Fruit fly (Drosophila melanogaster) whole organism, embryonic: ENCODE results near the gene CG1161.

Experiments used
- ATbp ChIP-seq: fragments of 200-800 bp; sonication (Bioruptor generic); optimal IDR thresholded peaks from 2 replicates; lab custom pipeline; 2017; ENCODE audit warnings: missing biosample characterization, mild to moderate bottlenecking, missing genetic modification characterization, missing genetic modification reagents
- Aef1 ChIP-seq: fragments of 200-800 bp; sonication (Bioruptor generic); IDR thresholded peaks from 3 replicates; pipeline ENCODE4 v1.3.6; 2022; ENCODE audit warnings: missing biosample characterization, missing genetic modification characterization
- Asciz ChIP-seq: fragments of 200-800 bp; sonication (Bioruptor generic); optimal IDR thresholded peaks from 2 replicates; lab custom pipeline; 2017; ENCODE audit warnings: missing biosample characterization, mild to moderate bottlenecking, missing genetic modification characterization, missing genetic modification reagents
- Awh ChIP-seq: fragments of 200-800 bp; sonication (Bioruptor generic); IDR thresholded peaks from 2 replicates; pipeline ENCODE4, ENCODE4 v1.3.6; 2022; ENCODE audit warnings: missing biosample characterization, missing genetic modification characterization
- CG10565 ChIP-seq: fragments of 200-800 bp; sonication (Bioruptor generic); optimal IDR thresholded peaks from 3 replicates; lab custom pipeline; 2016; ENCODE audit warnings: missing biosample characterization, mild to moderate bottlenecking, missing genetic modification characterization
- CG11456 ChIP-seq: fragments of 200-800 bp; sonication (Bioruptor generic); IDR thresholded peaks from 3 replicates; pipeline ENCODE4 v1.3.6; 2022; ENCODE audit warnings: missing biosample characterization, missing genetic modification characterization
- CG12391 ChIP-seq: fragments of 200-800 bp; sonication (Bioruptor generic); optimal IDR thresholded peaks from 3 replicates; lab custom pipeline; 2018; ENCODE audit warnings: missing biosample characterization, mild to moderate bottlenecking, missing genetic modification characterization, moderate library complexity
- CG12769 ChIP-seq: fragments of 200-800 bp; sonication (Bioruptor generic); optimal IDR thresholded peaks from 2 replicates; lab custom pipeline; 2019; ENCODE audit warnings: missing biosample characterization, mild to moderate bottlenecking, missing genetic modification characterization, moderate library complexity
- CG14441 ChIP-seq: fragments of 200-800 bp; sonication (Bioruptor generic); IDR thresholded peaks from 2 replicates; pipeline ENCODE4 v1.3.6; 2022; ENCODE audit warnings: missing biosample characterization, missing genetic modification characterization
- CG15479 ChIP-seq: fragments of 200-800 bp; sonication (Bioruptor generic); optimal IDR thresholded peaks from 3 replicates; lab custom pipeline; 2019; ENCODE audit warnings: missing biosample characterization, mild to moderate bottlenecking, missing genetic modification characterization, moderate library complexity
- CG1602 ChIP-seq: fragments of 200-800 bp; sonication (Bioruptor generic); optimal IDR thresholded peaks from 3 replicates; lab custom pipeline; 2016; ENCODE audit warnings: missing biosample characterization, missing genetic modification characterization
- CG17912 ChIP-seq: fragments of 200-800 bp; sonication (Bioruptor generic); optimal IDR thresholded peaks from 2 replicates; lab custom pipeline; 2018; ENCODE audit warnings: missing biosample characterization, mild to moderate bottlenecking, missing genetic modification characterization
- CG2120 ChIP-seq: fragments of 200-800 bp; sonication (Bioruptor generic); optimal IDR thresholded peaks from 3 replicates; lab custom pipeline; 2016; ENCODE audit warnings: missing biosample characterization, missing genetic modification characterization
- CG2678 ChIP-seq: fragments of 200-800 bp; sonication (Bioruptor generic); optimal IDR thresholded peaks from 3 replicates; lab custom pipeline; 2019; ENCODE audit warnings: missing biosample characterization, mild to moderate bottlenecking, missing genetic modification characterization, moderate library complexity
- CG3281 ChIP-seq: fragments of 200-800 bp; sonication (Bioruptor generic); optimal IDR thresholded peaks from 3 replicates; lab custom pipeline; 2017; ENCODE audit warnings: missing biosample characterization, mild to moderate bottlenecking, missing genetic modification characterization
- CG3407 ChIP-seq: fragments of 200-800 bp; sonication (Bioruptor generic); optimal IDR thresholded peaks from 2 replicates; lab custom pipeline; 2018; ENCODE audit warnings: missing biosample characterization, mild to moderate bottlenecking, missing genetic modification characterization
- CG6272 ChIP-seq: fragments of 200-800 bp; sonication (Bioruptor generic); IDR thresholded peaks from 2 replicates; pipeline ENCODE4 v1.3.6; 2022; ENCODE audit warnings: missing biosample characterization, missing genetic modification characterization
- CG7987 ChIP-seq: fragments of 200-800 bp; sonication (Bioruptor generic); optimal IDR thresholded peaks from 2 replicates; lab custom pipeline; 2018; ENCODE audit warnings: missing biosample characterization, mild to moderate bottlenecking, missing genetic modification characterization, moderate library complexity
- D ChIP-seq, 2 experiments: fragments of 200-800 bp in 1 of 2; fragments of >200 bp in 1 of 2; sonication (Bioruptor generic) in 1 of 2; optimal IDR thresholded peaks; 2 replicates in 1 of 2; 3 replicates in 1 of 2; lab custom pipeline; 2017; ENCODE audit warnings: mild to moderate bottlenecking in 1 of 2, missing biosample characterization in 1 of 2, missing genetic modification characterization in 1 of 2, missing genetic modification reagents in 1 of 2
- Dip3 ChIP-seq: fragments of 200-800 bp; sonication (Bioruptor generic); optimal IDR thresholded peaks from 3 replicates; lab custom pipeline; 2016; ENCODE audit warnings: missing biosample characterization, missing genetic modification characterization
- Dll ChIP-seq: fragments of 200-800 bp; sonication (Bioruptor generic); IDR thresholded peaks from 4 replicates; pipeline ENCODE4 v1.3.6; 2022; ENCODE audit warnings: missing biosample characterization, missing genetic modification characterization; ENCODE audit not compliant: partially characterized antibody
- Drgx ChIP-seq: fragments of 200-800 bp; sonication (Bioruptor generic); IDR thresholded peaks from 2 replicates; pipeline ENCODE4 v1.3.6; 2022; ENCODE audit warnings: missing biosample characterization, missing genetic modification characterization
- Elba2 ChIP-seq: fragments of 200-800 bp; sonication (Bioruptor generic); optimal IDR thresholded peaks from 3 replicates; lab custom pipeline; 2016; ENCODE audit warnings: missing biosample characterization, missing genetic modification characterization
- Hey ChIP-seq: fragments of 200-800 bp; sonication (Bioruptor generic); optimal IDR thresholded peaks from 3 replicates; lab custom pipeline; 2018; ENCODE audit warnings: missing biosample characterization, mild to moderate bottlenecking, missing genetic modification characterization
- Kr ChIP-seq: fragments of 200-800 bp; sonication (Bioruptor generic); optimal IDR thresholded peaks from 2 replicates; lab custom pipeline; 2017; ENCODE audit warnings: missing biosample characterization, mild to moderate bottlenecking, missing genetic modification characterization
- NFAT ChIP-seq: fragments of 200-800 bp; sonication (Bioruptor generic); IDR thresholded peaks from 2 replicates; pipeline ENCODE4 v1.3.6; 2022; ENCODE audit warnings: missing biosample characterization, missing genetic modification characterization
- Poxn ChIP-seq: fragments of 200-800 bp; sonication (Bioruptor generic); IDR thresholded peaks from 2 replicates; pipeline ENCODE4 v1.3.6; 2022; ENCODE audit warnings: missing biosample characterization, missing genetic modification characterization
- abd-A ChIP-seq: fragments of 200-800 bp; sonication (Bioruptor generic); optimal IDR thresholded peaks from 3 replicates; lab custom pipeline; 2019; ENCODE audit warnings: missing biosample characterization, mild to moderate bottlenecking, missing genetic modification characterization, moderate library complexity
- ac ChIP-seq: fragments of 200-800 bp; sonication (Bioruptor generic); optimal IDR thresholded peaks from 3 replicates; lab custom pipeline; 2017; ENCODE audit warnings: missing biosample characterization, mild to moderate bottlenecking, missing genetic modification characterization
- ap ChIP-seq: fragments of 200-800 bp; sonication (Bioruptor generic); IDR thresholded peaks from 2 replicates; pipeline ENCODE4 v1.3.6; 2022; ENCODE audit warnings: missing biosample characterization, missing genetic modification characterization
- crc ChIP-seq: fragments of 200-800 bp; sonication (Bioruptor generic); optimal IDR thresholded peaks from 2 replicates; lab custom pipeline; 2016; ENCODE audit warnings: missing biosample characterization, missing genetic modification characterization
- ems ChIP-seq: fragments of 200-800 bp; sonication (Bioruptor generic); optimal IDR thresholded peaks from 3 replicates; lab custom pipeline; 2016; ENCODE audit warnings: missing biosample characterization, missing genetic modification characterization
- en ChIP-seq: fragments of 200-800 bp; sonication (Bioruptor generic); optimal IDR thresholded peaks from 2 replicates; lab custom pipeline; 2016; ENCODE audit warnings: missing biosample characterization, missing genetic modification characterization
- gsb-n ChIP-seq: fragments of 200-800 bp; sonication (Bioruptor generic); optimal IDR thresholded peaks from 3 replicates; lab custom pipeline; 2018; ENCODE audit warnings: missing biosample characterization, mild to moderate bottlenecking, missing genetic modification characterization
- ken ChIP-seq: fragments of 200-800 bp; sonication (Bioruptor generic); IDR thresholded peaks from 3 replicates; pipeline ENCODE4 v1.3.6; 2022; ENCODE audit warnings: missing biosample characterization, missing genetic modification characterization
- lmd ChIP-seq: fragments of 200-800 bp; sonication (Bioruptor generic); IDR thresholded peaks from 2 replicates; pipeline ENCODE4 v1.3.6; 2022; ENCODE audit warnings: missing biosample characterization, missing genetic modification characterization
- pros ChIP-seq: fragments of 200-800 bp; sonication (Bioruptor generic); optimal IDR thresholded peaks from 3 replicates; lab custom pipeline; 2019; ENCODE audit warnings: missing biosample characterization, mild to moderate bottlenecking, missing genetic modification characterization, moderate library complexity
- sd ChIP-seq: fragments of 200-800 bp; sonication (Bioruptor generic); optimal IDR thresholded peaks from 3 replicates; lab custom pipeline; 2018; ENCODE audit warnings: missing biosample characterization, mild to moderate bottlenecking, missing genetic modification characterization, moderate library complexity
- sqz ChIP-seq: fragments of 200-800 bp; sonication (Bioruptor generic); optimal IDR thresholded peaks from 3 replicates; lab custom pipeline; 2018; ENCODE audit warnings: missing biosample characterization, mild to moderate bottlenecking, missing genetic modification characterization
- ssp ChIP-seq: fragments of 200-800 bp; sonication (Bioruptor generic); IDR thresholded peaks from 2 replicates; pipeline ENCODE4 v1.3.6; 2022; ENCODE audit warnings: missing biosample characterization, missing genetic modification characterization
- unc-4 ChIP-seq: fragments of 200-800 bp; sonication (Bioruptor generic); IDR thresholded peaks from 2 replicates; pipeline ENCODE4 v1.3.6; 2022; ENCODE audit warnings: missing biosample characterization, missing genetic modification characterization; ENCODE audit not compliant: partially characterized antibody
- wek ChIP-seq: fragments of 200-800 bp; sonication (Bioruptor generic); optimal IDR thresholded peaks from 3 replicates; lab custom pipeline; 2018; ENCODE audit warnings: missing biosample characterization, mild to moderate bottlenecking, missing genetic modification characterization, moderate library complexity
- zfh2 ChIP-seq: fragments of 200-800 bp; sonication (Bioruptor generic); optimal IDR thresholded peaks from 2 replicates; lab custom pipeline; 2016; ENCODE audit warnings: missing biosample characterization, missing genetic modification characterization

CG1161 gene

DNA sequence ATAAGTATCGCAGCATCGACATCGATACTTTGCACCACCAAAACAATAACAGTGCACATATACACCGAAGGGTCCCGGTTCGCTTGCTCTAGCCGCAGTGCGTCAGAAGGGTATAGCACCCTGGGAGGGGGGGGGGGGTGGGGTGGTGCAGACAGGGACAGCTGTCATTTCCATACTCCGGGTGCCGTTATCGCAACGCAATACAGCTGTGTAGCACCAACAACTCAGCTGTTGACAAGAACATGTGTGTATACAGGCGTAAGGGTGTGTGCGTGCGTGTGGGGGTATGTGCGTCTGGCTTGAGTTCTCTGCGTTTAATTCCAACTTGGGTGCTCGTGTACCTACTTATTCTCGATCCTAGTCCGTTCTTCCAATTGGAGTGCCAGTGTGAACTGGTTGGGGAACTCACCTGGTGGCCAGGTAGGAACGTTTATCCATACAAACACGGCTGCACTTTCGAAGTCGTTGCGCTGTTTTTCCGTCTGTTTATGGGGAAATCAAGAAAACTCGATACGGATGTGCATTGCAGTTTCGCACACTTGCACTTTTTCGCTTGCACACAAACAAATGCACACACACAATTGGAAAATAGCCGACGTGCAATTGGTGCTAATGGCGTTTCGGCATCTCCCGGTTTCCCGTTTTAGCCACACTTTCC is 12.7 kb downstream of the CG1161 start (continued):
- peak; percentile 55 for TF ChIP-seq Hey (tag; lab: Kevin White, UChicago)
- peak; percentile 84 for TF ChIP-seq Elba2 (GFP tag; lab: Kevin White, UChicago)
- peak; percentile 24; the same call in 1 of the 2 replicates for TF ChIP-seq Drgx (GFP tag; lab: Robert Waterston, UW)
- peak; percentile 50 for TF ChIP-seq CG7987
- TF ChIP-seq lmd (GFP tag; lab: Robert Waterston, UW), result no peak
- no peak for TF ChIP-seq Dip3
- 0 out of 3 replicates have a peak, but pooled peaks have one; percentile 35 for TF ChIP-seq ken
- TF ChIP-seq CG6272 (GFP tag; lab: Robert Waterston, UW), result no peak
- TF ChIP-seq sqz (GFP tag; lab: Kevin White, UChicago), result peak; percentile 13
- TF ChIP-seq CG3281, result no peak
- peak; percentile 24 for TF ChIP-seq CG2678 (tag; lab: Kevin White, UChicago)
- TF ChIP-seq CG10565 (GFP tag; lab: Kevin White, UChicago), result no peak
- TF ChIP-seq abd-A (tag; lab: Kevin White, UChicago), result peak; percentile 6
- no peak for TF ChIP-seq Kr (GFP tag; lab: Kevin White, UChicago)
- no peak for TF ChIP-seq ems (GFP tag; lab: Kevin White, UChicago)
- no peak for TF ChIP-seq CG12769 (tag; lab: Kevin White, UChicago)
- no peak for TF ChIP-seq en
- no peak for TF ChIP-seq zfh2
- TF ChIP-seq CG2120 (GFP tag; lab: Kevin White, UChicago), result no peak
- no peak for TF ChIP-seq Poxn (GFP tag; lab: Robert Waterston, UW)
- peak; percentile 65 for TF ChIP-seq wek (GFP tag; lab: Kevin White, UChicago)
- no peak for TF ChIP-seq ATbp
- 0 out of 2 replicates have a peak, but pooled peaks have one; percentile 28 for TF ChIP-seq Awh (GFP tag; lab: Robert Waterston, UW)
- peak; percentile 51; the same call in 1 of the 3 replicates for TF ChIP-seq CG11456 (GFP tag; lab: Robert Waterston, UW)
- no peak for TF ChIP-seq ap (GFP tag; lab: Robert Waterston, UW)
- no peak for TF ChIP-seq CG12391 (tag; lab: Kevin White, UChicago)
- peak; percentile 44; the same call in 1 of the 2 replicates for TF ChIP-seq NFAT (GFP tag; lab: Robert Waterston, UW)
- no peak for TF ChIP-seq gsb-n
- TF ChIP-seq Asciz, result no peak
- TF ChIP-seq Dll (GFP tag; lab: Robert Waterston, UW), result peak; percentile 18; the same call in 1 of the 4 replicates
- peak; percentile 60 for TF ChIP-seq CG15479 (GFP tag; lab: Kevin White, UChicago)
- no peak for TF ChIP-seq ssp
- peak; percentile 81 for TF ChIP-seq ac
- peak; percentile 12 for TF ChIP-seq CG3407
- 0 out of 2 replicates have a peak, but pooled peaks have one; percentile 13 for TF ChIP-seq unc-4 (GFP tag; lab: Robert Waterston, UW)
- no peak for TF ChIP-seq D (optimal IDR thresholded peaks at IDR 0.05; lab: Kevin White, UChicago)
- no peak for TF ChIP-seq D (GFP tag; optimal IDR thresholded peaks at IDR 0.05; lab: Kevin White, UChicago)
- peak; percentile 31; the same call in 1 of the 2 replicates for TF ChIP-seq CG14441 (GFP tag; lab: Robert Waterston, UW)
- peak; percentile 53 for TF ChIP-seq sd (tag; lab: Kevin White, UChicago)
- TF ChIP-seq CG17912 (GFP tag; lab: Kevin White, UChicago), result peak; percentile 69
- TF ChIP-seq CG1602 (GFP tag; lab: Kevin White, UChicago), result no peak
- peak; percentile 83 for TF ChIP-seq pros (GFP tag; lab: Kevin White, UChicago)
- no peak for TF ChIP-seq crc
- TF ChIP-seq Aef1 (GFP tag; lab: Robert Waterston, UW), result peak; percentile 56; the same call in 2 of the 3 replicates
